Worm (Caenorhabditis elegans) whole organism, L4 larva: ENCODE measurements around the gene F59F5.3.

Experiments used
- D1046.2 ChIP-seq: fragments of 200-800 bp; sonication (Bioruptor generic); IDR thresholded peaks from 2 replicates; pipeline ENCODE4 v1.3.6; 2022; ENCODE audit warnings: missing genetic modification characterization, missing compliant biosample characterization
- F37D6.2 ChIP-seq: sonication (generic microtip); optimal IDR thresholded peaks from 2 replicates; lab custom pipeline; 2016; ENCODE audit warnings: mild to moderate bottlenecking, missing genetic modification characterization, missing compliant biosample characterization
- F44E2.7 ChIP-seq: fragments of 200-800 bp; sonication (Bioruptor generic); IDR thresholded peaks from 2 replicates; pipeline ENCODE4 v2.1.2; 2022; ENCODE audit warnings: missing genetic modification characterization, missing compliant biosample characterization
- R02D3.7 ChIP-seq: fragments of 150-350 bp; sonication (generic microtip); optimal IDR thresholded peaks from 3 replicates; lab custom pipeline; 2014; ENCODE audit warnings: missing biosample characterization, missing genetic modification characterization
- T20F7.1 ChIP-seq: fragments of 200-800 bp; sonication (Bioruptor generic); optimal IDR thresholded peaks from 2 replicates; lab custom pipeline; 2018; ENCODE audit warnings: mild to moderate bottlenecking, missing genetic modification characterization, missing compliant biosample characterization
- T26A8.4 ChIP-seq: fragments of 200-800 bp; sonication (Bioruptor generic); IDR thresholded peaks from 2 replicates; pipeline ENCODE4 v1.3.6; 2022; ENCODE audit warnings: missing genetic modification characterization, missing compliant biosample characterization
- Y105C5A.15 ChIP-seq: fragments of 200-800 bp; sonication (Bioruptor generic); IDR thresholded peaks from 2 replicates; pipeline ENCODE4 v1.3.6; 2022; ENCODE audit warnings: missing genetic modification characterization, missing compliant biosample characterization
- Y48G9A.11 ChIP-seq: fragments of 200-800 bp; sonication (Bioruptor generic); IDR thresholded peaks from 2 replicates; pipeline ENCODE4 v1.3.6; 2022; ENCODE audit warnings: missing genetic modification reagents, missing genetic modification characterization, missing compliant biosample characterization
- Y5F2A.4 ChIP-seq: fragments of 200-800 bp; sonication (Bioruptor generic); optimal IDR thresholded peaks from 2 replicates; lab custom pipeline; 2018; ENCODE audit warnings: mild to moderate bottlenecking, missing genetic modification characterization, missing compliant biosample characterization
- Y75B8A.6 ChIP-seq: fragments of 200-800 bp; sonication (Bioruptor generic); IDR thresholded peaks from 2 replicates; pipeline ENCODE4 v1.3.6; 2022; ENCODE audit warnings: missing genetic modification reagents, missing genetic modification characterization, missing compliant biosample characterization
- ZK546.5 ChIP-seq, 2 experiments: sonication (generic microtip); optimal IDR thresholded peaks; 2 replicates each; lab custom pipeline; 2017; ENCODE audit warnings: missing biosample characterization in 2 of 2, missing genetic modification characterization in 2 of 2
- arid-1 ChIP-seq: fragments of 200-800 bp; sonication (Bioruptor generic); conservative IDR thresholded peaks from 2 replicates; pipeline ENCODE4 v1.3.6; 2022; ENCODE audit warnings: missing genetic modification reagents, missing genetic modification characterization, missing compliant biosample characterization
- ceh-20 ChIP-seq: fragments of 200-800 bp; sonication (Bioruptor generic); IDR thresholded peaks from 2 replicates; pipeline ENCODE4 v1.3.6; 2022; ENCODE audit warnings: missing genetic modification reagents, missing genetic modification characterization, missing compliant biosample characterization
- ceh-28 ChIP-seq: fragments of 150-350 bp; optimal IDR thresholded peaks from 2 replicates; lab custom pipeline; 2014; ENCODE audit warnings: missing biosample characterization, missing genetic modification reagents, missing genetic modification characterization
- ceh-62 ChIP-seq: sonication (generic microtip); optimal IDR thresholded peaks from 2 replicates; lab custom pipeline; 2017; ENCODE audit warnings: missing biosample characterization, missing genetic modification characterization
- daf-12 ChIP-seq: fragments of 150-350 bp; optimal IDR thresholded peaks from 2 replicates; lab custom pipeline; 2014; ENCODE audit warnings: missing biosample characterization, missing genetic modification reagents, missing genetic modification characterization
- daf-8 ChIP-seq: fragments of 200-800 bp; sonication (Bioruptor generic); IDR thresholded peaks from 2 replicates; pipeline ENCODE4 v1.3.6; 2022; ENCODE audit warnings: missing genetic modification characterization, missing compliant biosample characterization
- dmd-6 ChIP-seq: fragments of 200-800 bp; sonication (Bioruptor generic); IDR thresholded peaks from 2 replicates; pipeline ENCODE4 v1.3.6; 2022; ENCODE audit warnings: missing genetic modification reagents, missing genetic modification characterization, missing compliant biosample characterization
- dpl-1 ChIP-seq: fragments of 150-350 bp; optimal IDR thresholded peaks from 2 replicates; lab custom pipeline; 2014; ENCODE audit warnings: missing biosample characterization, missing genetic modification reagents, missing genetic modification characterization
- dve-1 ChIP-seq: sonication (generic microtip); optimal IDR thresholded peaks from 2 replicates; lab custom pipeline; 2017; ENCODE audit warnings: antibody characterized with exemption, mild to moderate bottlenecking, missing genetic modification characterization, missing compliant biosample characterization; ENCODE audit not compliant: insufficient read depth
- egl-27 ChIP-seq: sonication (generic microtip); optimal IDR thresholded peaks from 3 replicates; lab custom pipeline; 2017; ENCODE audit warnings: missing biosample characterization, missing genetic modification reagents, missing genetic modification characterization
- egl-43 ChIP-seq: fragments of 200-800 bp; sonication (Bioruptor generic); IDR thresholded peaks from 2 replicates; pipeline ENCODE4 v1.3.6; 2022; ENCODE audit warnings: missing genetic modification reagents, missing genetic modification characterization, missing compliant biosample characterization
- fos-1 ChIP-seq: fragments of 150-350 bp; optimal IDR thresholded peaks from 2 replicates; lab custom pipeline; 2014; ENCODE audit warnings: missing biosample characterization, missing genetic modification characterization
- hlh-30 ChIP-seq: sonication (generic microtip); optimal IDR thresholded peaks from 2 replicates; lab custom pipeline; 2017; ENCODE audit warnings: antibody characterized with exemption, mild to moderate bottlenecking, missing genetic modification characterization, missing compliant biosample characterization; ENCODE audit not compliant: insufficient read depth
- hmg-1.1 ChIP-seq: fragments of 200-800 bp; sonication (Bioruptor generic); IDR thresholded peaks from 2 replicates; pipeline ENCODE4 v1.3.6; 2022; ENCODE audit warnings: missing genetic modification reagents, missing genetic modification characterization, missing compliant biosample characterization
- lin-1 ChIP-seq: fragments of 200-800 bp; sonication (Bioruptor generic); IDR thresholded peaks from 2 replicates; pipeline ENCODE4 v1.3.6; 2022; ENCODE audit warnings: missing genetic modification reagents, missing genetic modification characterization, missing compliant biosample characterization
- lin-38 ChIP-seq: fragments of 200-800 bp; sonication (Bioruptor generic); IDR thresholded peaks from 2 replicates; pipeline ENCODE4 v1.3.6; 2022; ENCODE audit warnings: missing genetic modification reagents, missing genetic modification characterization, missing compliant biosample characterization
- madf-5 ChIP-seq, 2 experiments: fragments of 200-800 bp; sonication (Bioruptor generic); IDR thresholded peaks; 2 replicates each; pipeline ENCODE4 v1.3.6; 2022; ENCODE audit warnings: missing compliant biosample characterization in 2 of 2, missing genetic modification characterization in 2 of 2
- mxl-2 ChIP-seq: fragments of 200-800 bp; sonication (Bioruptor generic); conservative IDR thresholded peaks from 2 replicates; pipeline ENCODE4 v1.3.6; 2022; ENCODE audit warnings: missing genetic modification reagents, missing genetic modification characterization, missing compliant biosample characterization
- mxl-3 ChIP-seq: fragments of 200-800 bp; sonication (Bioruptor generic); optimal IDR thresholded peaks from 2 replicates; lab custom pipeline; 2018; ENCODE audit warnings: mild to moderate bottlenecking, missing genetic modification characterization, missing compliant biosample characterization
- nhr-11 ChIP-seq: fragments of 150-350 bp; optimal IDR thresholded peaks from 2 replicates; lab custom pipeline; 2014; ENCODE audit warnings: missing biosample characterization, missing genetic modification characterization
- nhr-111 ChIP-seq: fragments of 200-800 bp; sonication (Bioruptor generic); optimal IDR thresholded peaks from 2 replicates; lab custom pipeline; 2018; ENCODE audit warnings: mild to moderate bottlenecking, missing genetic modification characterization, missing compliant biosample characterization
- nhr-25 ChIP-seq: sonication (generic microtip); optimal IDR thresholded peaks from 2 replicates; lab custom pipeline; 2017; ENCODE audit warnings: missing genetic modification characterization, mild to moderate bottlenecking, missing compliant biosample characterization, antibody characterized with exemption, moderate library complexity, borderline replicate concordance; ENCODE audit not compliant: insufficient read depth
- nhr-6 ChIP-seq: fragments of 150-350 bp; optimal IDR thresholded peaks from 2 replicates; lab custom pipeline; 2014; ENCODE audit warnings: missing biosample characterization, missing genetic modification characterization
- pha-4 ChIP-seq, 2 experiments: fragments of 150-350 bp in 1 of 2; fragments of 200-800 bp in 1 of 2; sonication (Bioruptor generic) in 1 of 2; IDR thresholded peaks in 1 of 2; optimal IDR thresholded peaks in 1 of 2; 2 replicates each; pipeline versions ENCODE4 v1.3.6 to Lab custom; 2014 to 2022; ENCODE audit warnings: missing genetic modification characterization in 2 of 2, missing genetic modification reagents in 2 of 2, missing biosample characterization in 1 of 2, missing compliant biosample characterization in 1 of 2
- pqm-1 ChIP-seq: sonication (generic microtip); optimal IDR thresholded peaks from 2 replicates; lab custom pipeline; 2017; ENCODE audit warnings: missing biosample characterization, missing genetic modification characterization
- rbr-2 ChIP-seq: sonication (generic microtip); optimal IDR thresholded peaks from 2 replicates; lab custom pipeline; 2016; ENCODE audit warnings: missing genotype, missing genetic modification characterization, missing compliant biosample characterization
- saeg-2 ChIP-seq: fragments of 200-800 bp; sonication (Bioruptor generic); IDR thresholded peaks from 2 replicates; pipeline ENCODE4 v1.3.6; 2022; ENCODE audit warnings: missing genetic modification reagents, missing genetic modification characterization, missing compliant biosample characterization
- snpc-1.2 ChIP-seq: fragments of 200-800 bp; sonication (Bioruptor generic); IDR thresholded peaks from 2 replicates; pipeline ENCODE4 v1.3.6; 2022; ENCODE audit warnings: missing genetic modification reagents, missing genetic modification characterization, missing compliant biosample characterization
- snpc-4 ChIP-seq: fragments of 150-350 bp; optimal IDR thresholded peaks from 2 replicates; lab custom pipeline; 2014; ENCODE audit warnings: missing biosample characterization, missing genetic modification characterization
- unc-39 ChIP-seq: sonication (generic microtip); optimal IDR thresholded peaks from 2 replicates; lab custom pipeline; 2017; ENCODE audit warnings: missing biosample characterization, missing genetic modification characterization
- zfp-3 ChIP-seq: fragments of 200-800 bp; sonication (Bioruptor generic); conservative IDR thresholded peaks from 2 replicates; pipeline ENCODE4 v1.3.6; 2022; ENCODE audit warnings: missing genetic modification reagents, missing genetic modification characterization, missing compliant biosample characterization

The F59F5.3 gene

DNA sequence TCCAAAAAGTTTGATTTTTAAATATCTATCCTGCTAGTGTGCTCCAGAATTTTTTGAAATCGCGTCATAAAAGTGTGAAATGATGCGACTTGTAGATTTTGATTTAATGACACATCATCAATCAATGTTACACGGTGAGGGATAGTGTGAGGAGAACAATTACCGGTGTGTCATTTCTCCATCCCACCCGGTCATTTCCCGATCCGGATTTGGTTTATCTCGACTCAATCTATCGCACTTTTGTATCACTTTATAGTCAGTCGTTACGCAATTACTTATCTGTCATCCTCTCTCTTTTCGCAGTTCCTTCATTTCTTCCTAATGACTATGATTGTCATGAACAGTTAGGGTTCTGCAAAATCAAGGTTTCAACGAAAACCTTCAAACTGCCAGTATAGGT lies 22.0 kb downstream of the F59F5.3 start:
- TF ChIP-seq arid-1 (no peak), lin-38 (GFP tag; lab: Robert Waterston, UW) (no peak), ceh-28 (tag; lab: Kevin White, UChicago) (no peak)

DNA sequence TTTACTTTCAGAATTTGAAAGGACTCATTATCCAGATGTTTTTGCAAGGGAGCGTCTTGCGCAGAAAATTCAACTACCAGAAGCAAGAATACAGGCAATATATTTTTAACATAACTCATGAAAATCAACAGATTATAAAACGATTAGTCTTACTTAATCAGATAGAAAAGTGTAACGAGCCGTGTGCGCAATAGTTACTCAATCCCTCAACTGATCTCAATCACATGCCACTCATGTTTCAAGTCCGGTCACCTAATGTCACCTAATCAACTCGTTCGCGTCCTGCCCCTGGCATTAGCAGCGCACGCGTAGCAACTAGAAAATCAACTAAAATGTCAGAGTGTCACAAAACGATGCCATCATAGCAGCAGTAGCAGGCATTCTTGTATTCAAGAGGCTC lies 25.7 kb downstream of the F59F5.3 start:
- no peak for TF ChIP-seq daf-8 (GFP tag; lab: Robert Waterston, UW)
- no peak for TF ChIP-seq mxl-3 (GFP tag; lab: Kevin White, UChicago)
- TF ChIP-seq nhr-25 (tag; lab: Kevin White, UChicago) = no peak
- no peak for TF ChIP-seq ZK546.5 (tag; optimal IDR thresholded peaks at IDR 0.05; lab: Kevin White, UChicago)
- TF ChIP-seq daf-12 (tag; lab: Kevin White, UChicago) = no peak
- TF ChIP-seq nhr-6 (tag; lab: Kevin White, UChicago) = no peak
- TF ChIP-seq nhr-111 = no peak
- TF ChIP-seq ceh-62 (tag; lab: Kevin White, UChicago) = no peak
- no peak for TF ChIP-seq T26A8.4
- no peak for TF ChIP-seq Y5F2A.4 (GFP tag; lab: Kevin White, UChicago)
- no peak for TF ChIP-seq F37D6.2 (tag; lab: Kevin White, UChicago)
- no peak for TF ChIP-seq fos-1 (tag; lab: Kevin White, UChicago)

DNA sequence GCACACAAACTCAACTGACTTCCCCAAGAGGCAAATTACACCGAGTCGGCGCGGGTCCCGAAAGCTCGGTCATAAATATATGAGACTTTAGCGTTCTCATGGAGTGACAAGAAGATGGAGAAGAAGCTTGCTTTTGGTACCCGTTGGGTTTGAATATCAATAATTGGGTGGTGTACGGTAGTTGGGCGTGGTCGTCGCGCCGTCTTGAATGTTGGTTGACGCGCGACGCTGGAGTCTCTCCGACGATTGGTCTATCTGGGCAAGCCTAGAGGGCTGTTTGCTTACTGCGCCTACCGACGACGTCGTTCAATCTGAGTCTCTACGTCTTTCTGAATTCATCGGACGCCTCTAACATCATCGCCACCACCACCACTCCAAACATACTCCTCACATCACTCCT lies 27.4 kb downstream of the F59F5.3 start:
- TF ChIP-seq dmd-6 (GFP tag; lab: Robert Waterston, UW) (no peak), hmg-1.1 (no peak), snpc-1.2 (GFP tag; lab: Robert Waterston, UW) (no peak), Y48G9A.11 (no peak), snpc-4 (tag; lab: Kevin White, UChicago) (no peak), F44E2.7 (GFP tag; lab: Robert Waterston, UW) (no peak), pqm-1 (tag; lab: Kevin White, UChicago) (no peak), madf-5 (GFP tag; IDR thresholded peaks at IDR 0.05; lab: Robert Waterston, UW) (no peak), dpl-1 (GFP tag; lab: Kevin White, UChicago) (no peak), Y75B8A.6 (GFP tag; lab: Robert Waterston, UW) (no peak), rbr-2 (no peak)
- TF ChIP-seq, all 104 proteins: peak for 0

DNA sequence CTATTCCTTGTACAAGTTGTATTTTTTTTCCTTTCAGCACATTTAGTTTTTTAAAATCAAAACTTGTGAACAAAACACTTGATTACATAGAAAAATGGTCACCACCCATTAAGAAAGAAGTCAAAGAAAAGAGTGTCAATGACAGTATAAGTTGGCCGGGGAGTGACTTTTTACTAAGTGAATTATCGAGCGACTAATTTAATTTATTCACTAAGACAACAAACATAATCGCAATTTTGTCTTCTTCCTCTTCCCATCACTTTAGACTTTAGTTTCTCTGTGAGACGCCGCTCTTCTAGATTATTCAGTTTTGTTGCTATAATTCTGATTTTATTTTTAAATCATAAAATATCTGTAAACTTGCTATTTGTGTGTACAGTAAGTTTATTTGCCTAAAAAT lies 28.2 kb downstream of the F59F5.3 start:
- TF ChIP-seq zfp-3 (GFP tag; lab: Robert Waterston, UW) = no peak
- TF ChIP-seq unc-39 = no peak
- TF ChIP-seq pqm-1 (tag; lab: Kevin White, UChicago) = no peak
- TF ChIP-seq egl-27 (tag; lab: Kevin White, UChicago) = no peak
- TF ChIP-seq rbr-2 = no peak
- no peak for TF ChIP-seq nhr-11
- no peak for TF ChIP-seq lin-1
- TF ChIP-seq R02D3.7 (tag; lab: Kevin White, UChicago) = no peak
- TF ChIP-seq mxl-2 (GFP tag; lab: Robert Waterston, UW) = no peak
- TF ChIP-seq T20F7.1 = no peak
- TF ChIP-seq dpl-1 (GFP tag; lab: Kevin White, UChicago) = no peak
- no peak for TF ChIP-seq pha-4 (GFP tag; IDR thresholded peaks at IDR 0.05; lab: Robert Waterston, UW)
- no peak for TF ChIP-seq pha-4 (tag; optimal IDR thresholded peaks at IDR 0.05; lab: Kevin White, UChicago)
- TF ChIP-seq dve-1 (tag; lab: Kevin White, UChicago) = no peak
- TF ChIP-seq saeg-2 (GFP tag; lab: Robert Waterston, UW) = no peak
- TF ChIP-seq ceh-20 (GFP tag; lab: Robert Waterston, UW) = no peak
- TF ChIP-seq hlh-30 = no peak
- TF ChIP-seq D1046.2 = no peak
- TF ChIP-seq Y105C5A.15 (GFP tag; lab: Robert Waterston, UW) = no peak
- TF ChIP-seq egl-43 (GFP tag; lab: Robert Waterston, UW) = no peak
